Worm (Caenorhabditis elegans) whole organism, L2 larva: ENCODE results near the gene T24G10.2.

Experiments used
- ama-1 ChIP-seq: fragments of 150-350 bp; optimal IDR thresholded peaks from 2 replicates; lab custom pipeline; 2018; ENCODE audit warnings: inconsistent platforms
- elt-1 ChIP-seq: fragments of 150-350 bp; optimal IDR thresholded peaks from 2 replicates; lab custom pipeline; 2014; ENCODE audit warnings: missing biosample characterization, missing genetic modification characterization
- lin-11 ChIP-seq: fragments of 150-350 bp; sonication (generic microtip); optimal IDR thresholded peaks from 2 replicates; lab custom pipeline; 2014; ENCODE audit warnings: missing biosample characterization, missing genetic modification characterization, inconsistent platforms, mixed read lengths
- nhr-12 ChIP-seq: fragments of 150-350 bp; optimal IDR thresholded peaks from 2 replicates; lab custom pipeline; 2014; ENCODE audit warnings: missing biosample characterization, missing genetic modification characterization
- nhr-237 ChIP-seq: fragments of 150-350 bp; optimal IDR thresholded peaks from 2 replicates; lab custom pipeline; 2014; ENCODE audit warnings: missing biosample characterization, missing genetic modification characterization
- unc-62 ChIP-seq: fragments of 150-350 bp; optimal IDR thresholded peaks from 2 replicates; lab custom pipeline; 2014; ENCODE audit warnings: missing biosample characterization, missing genetic modification reagents, missing genetic modification characterization
- ztf-11 ChIP-seq: sonication (generic microtip); optimal IDR thresholded peaks from 2 replicates; lab custom pipeline; 2017; ENCODE audit warnings: missing biosample characterization, missing genetic modification characterization

- TF ChIP-seq nhr-237 (tag; lab: Kevin White, UChicago) (no peak), unc-62 (GFP tag; lab: Kevin White, UChicago) (no peak), elt-1 (no peak), ztf-11 (tag; lab: Kevin White, UChicago) (no peak), ama-1 (lab: Kevin White, UChicago) (no peak), lin-11 (tag; lab: Kevin White, UChicago) (no peak), nhr-12 (tag; lab: Kevin White, UChicago) (no peak)
These were observed 22.3 kb downstream of the T24G10.2 start for ce11 chrIII:5420276-5420675.
